Worm (Caenorhabditis elegans) whole organism, dauer: ENCODE data around the gene oac-5.
"Not testable (repeated sequence)": the region's sequence is repeated elsewhere in the genome, so short reads cannot be mapped to it uniquely, and the experiment has no call there.

ENCODE experiments used
- unc-62 ChIP-seq: sonication (generic microtip); optimal IDR thresholded peaks from 2 replicates; lab custom pipeline; 2017; ENCODE audit warnings: missing biosample characterization, missing genetic modification reagents, missing genetic modification characterization

Gene oac-5

DNA sequence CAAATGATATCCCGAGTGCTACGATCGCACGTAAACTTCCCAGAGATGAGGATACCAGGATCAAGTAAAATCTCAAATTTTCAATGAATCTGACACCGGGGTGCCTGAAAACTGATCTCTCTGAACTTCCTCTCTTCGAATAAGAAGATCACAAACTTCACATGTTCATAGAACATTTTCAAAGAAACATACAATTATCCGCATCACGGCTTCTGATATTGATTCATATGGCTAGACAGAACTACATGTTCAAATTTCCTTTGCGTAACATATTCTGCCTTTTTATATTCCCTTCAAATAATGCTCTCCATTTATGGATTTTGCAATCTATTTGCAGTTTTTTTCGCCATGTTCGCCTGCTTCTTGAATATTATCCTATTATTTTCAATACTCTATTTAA is 4.6 kb downstream of the oac-5 start, which contains the start of gene srbc-83:
Gene srbc-83, plus strand, starts transcription at position 301 of the 400 bp plus-strand sequence.
- no peak for TF ChIP-seq unc-62 (GFP tag; lab: Kevin White, UChicago)

DNA sequence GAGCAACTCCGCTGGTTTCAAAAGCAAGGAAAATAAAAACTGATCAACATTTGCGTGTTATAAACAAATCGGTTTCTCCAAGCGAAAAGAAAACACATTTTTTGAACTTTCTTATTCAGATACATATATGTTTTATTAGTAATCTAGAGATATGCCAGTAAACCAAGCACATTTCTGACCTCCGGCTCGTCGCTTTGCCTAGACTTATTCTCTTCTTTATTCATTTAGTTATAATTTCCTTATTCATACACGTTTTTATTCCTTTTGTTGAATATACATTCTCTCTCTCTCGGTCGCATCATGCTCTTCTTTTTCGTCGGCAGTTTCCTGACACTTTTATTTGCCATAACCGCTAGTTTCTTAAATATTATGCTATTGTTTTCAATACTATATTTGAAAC is 6.2 kb downstream of the oac-5 start, which contains the start of gene srbc-84:
Gene srbc-84, plus strand, starts transcription at position 301 of the 400 bp plus-strand sequence.
- no peak for TF ChIP-seq unc-62 (GFP tag; lab: Kevin White, UChicago)

DNA sequence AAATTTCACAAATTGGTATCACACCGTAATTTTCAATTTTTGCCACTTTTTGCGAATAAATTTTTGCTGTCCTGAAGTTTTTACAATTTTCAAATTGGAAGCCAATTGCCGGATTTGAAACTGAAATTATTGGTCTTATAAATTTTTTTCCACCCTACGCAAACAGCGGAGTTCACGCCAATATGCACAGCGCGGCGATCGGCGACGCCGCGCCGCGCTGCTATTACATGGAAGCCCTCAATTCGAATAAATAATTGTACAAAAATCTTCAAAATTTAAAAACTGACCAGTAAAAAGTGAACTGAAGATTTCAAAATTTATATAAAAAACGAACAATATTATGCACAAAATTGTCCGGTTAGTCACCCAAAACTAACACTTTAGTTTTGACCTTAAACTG is 7.3 kb downstream of the oac-5 start:
- TF ChIP-seq unc-62 (GFP tag; lab: Kevin White, UChicago), result no peak

DNA sequence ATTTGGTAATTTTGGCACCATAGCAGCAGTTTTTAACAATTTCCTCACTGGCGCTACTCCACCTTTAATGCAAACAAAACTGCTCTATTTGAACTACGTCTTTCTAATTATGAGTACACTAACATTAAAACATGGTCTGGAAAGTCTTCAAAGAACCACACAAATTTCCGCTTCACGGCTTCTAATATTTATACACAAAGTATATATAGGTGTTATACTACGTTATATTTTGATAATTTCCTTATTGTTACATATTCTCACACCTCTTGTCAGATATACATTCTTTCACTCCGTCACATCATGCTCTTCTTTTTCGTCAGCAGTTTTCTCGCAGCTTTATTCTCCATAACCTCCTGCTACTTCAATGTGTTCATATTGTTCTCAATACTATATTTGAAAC is 7.8 kb downstream of the oac-5 start, which contains the start of gene srbc-82:
Gene srbc-82, plus strand, starts transcription at position 301 of the 400 bp plus-strand sequence.
- no peak for TF ChIP-seq unc-62 (GFP tag; lab: Kevin White, UChicago)

DNA sequence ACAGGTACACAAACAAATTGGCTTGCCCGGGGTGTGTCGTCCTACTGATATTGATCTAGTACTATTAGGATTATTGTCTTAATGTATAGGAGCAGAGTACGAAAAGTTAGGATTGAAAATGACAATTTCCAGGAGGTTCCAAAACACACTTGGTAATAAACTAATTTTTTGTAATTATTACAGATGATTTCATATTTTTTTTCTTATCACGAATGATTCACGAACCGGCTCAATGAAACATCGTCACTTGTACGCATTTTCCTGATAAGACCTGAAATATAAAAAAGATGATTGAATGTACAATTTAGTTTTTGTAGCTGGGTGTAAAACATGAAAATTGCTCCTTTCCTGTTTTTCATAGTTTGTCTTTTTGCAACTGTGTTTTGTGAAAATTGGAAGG is 9.9 kb downstream of the oac-5 start, which contains the start of the genes C31A11.13 and oac-6:
Gene C31A11.13, minus strand, starts transcription at position 113 of the 400 bp plus-strand sequence.
Gene oac-6, plus strand, starts transcription at position 279 of the 400 bp plus-strand sequence.
- no peak for TF ChIP-seq unc-62 (GFP tag; lab: Kevin White, UChicago)

DNA sequence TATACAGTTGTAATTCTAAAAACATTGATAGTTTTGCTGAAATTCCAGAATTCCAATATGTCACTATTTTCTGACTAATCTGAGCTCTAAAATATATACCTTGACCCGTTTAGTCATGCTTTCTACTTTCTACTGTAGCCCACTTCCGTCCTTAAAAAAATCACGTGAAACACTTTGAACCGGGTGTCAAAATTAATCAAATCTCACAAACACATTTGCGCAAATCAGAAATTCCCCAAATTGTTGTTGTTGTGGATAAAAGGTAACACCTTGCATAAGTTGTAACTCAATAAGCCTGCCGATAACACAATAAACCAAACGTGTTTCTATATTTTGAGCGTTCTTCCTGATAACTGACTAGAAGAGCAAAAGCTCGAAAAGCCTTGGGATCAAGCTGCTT is 14.7 kb downstream of the oac-5 start, which contains the start of gene srxa-7:
Gene srxa-7, plus strand, starts transcription at position 301 of the 400 bp plus-strand sequence.
- TF ChIP-seq unc-62 (GFP tag; lab: Kevin White, UChicago), result no peak

DNA sequence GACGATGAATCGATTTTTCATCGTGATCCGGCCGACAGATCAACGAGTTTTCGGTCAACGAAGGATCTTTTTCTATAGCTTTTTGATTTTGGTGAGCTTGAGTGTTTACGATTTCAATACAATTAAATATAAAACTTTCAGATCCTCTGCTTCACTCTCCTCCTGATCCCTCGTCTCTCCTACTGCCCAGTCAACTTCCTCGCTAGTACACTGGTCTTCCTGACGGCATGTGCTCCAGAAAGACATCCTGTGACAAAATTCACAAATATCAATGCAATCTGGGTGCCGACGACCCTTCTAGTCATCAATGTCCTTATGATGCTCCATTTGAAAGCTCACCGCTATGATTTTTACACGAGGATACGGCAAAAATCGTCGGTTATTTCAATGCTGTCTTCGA is 15.8 kb downstream of the oac-5 start:
- TF ChIP-seq unc-62 (GFP tag; lab: Kevin White, UChicago), result no peak

DNA sequence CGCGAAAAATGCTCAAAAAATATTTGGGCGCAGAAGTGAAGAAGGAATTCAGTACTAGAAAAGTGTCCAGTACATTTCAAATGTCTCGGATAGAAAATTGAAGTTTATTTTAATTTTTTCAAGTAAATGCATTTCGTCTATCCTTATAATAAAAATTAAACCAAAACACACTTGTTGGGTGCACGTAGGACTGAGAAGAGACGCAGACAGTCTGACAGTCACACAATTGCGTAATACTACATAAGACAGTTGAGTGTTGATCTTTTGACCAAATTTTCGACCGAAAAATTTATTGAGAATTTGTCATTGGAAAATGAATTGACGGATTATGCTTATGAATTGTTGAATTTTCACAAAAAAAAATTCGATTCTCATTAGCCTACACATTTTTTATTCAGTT is 17.0 kb downstream of the oac-5 start, which contains the start of gene oac-7:
Gene oac-7, plus strand, starts transcription at position 283 of the 400 bp plus-strand sequence.
- no peak for TF ChIP-seq unc-62 (GFP tag; lab: Kevin White, UChicago)

DNA sequence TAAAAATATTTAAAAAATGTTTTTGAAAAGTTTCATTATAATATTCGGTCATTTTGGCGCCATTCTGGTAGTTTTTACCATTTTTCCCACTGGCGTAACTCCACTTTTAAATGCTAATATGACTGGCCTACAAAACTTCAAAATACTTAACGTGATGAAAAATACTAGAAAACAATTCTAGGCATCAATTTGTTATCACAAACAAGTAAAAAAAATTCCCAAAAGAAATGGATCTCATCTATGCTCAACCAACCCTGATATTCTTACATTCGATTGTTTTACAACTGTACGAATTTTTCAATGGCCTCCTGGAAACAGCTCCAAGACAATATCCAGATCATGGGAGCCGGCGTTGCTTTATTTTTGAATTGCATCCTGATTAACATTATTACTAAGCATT is 22.5 kb downstream of the oac-5 start, which contains the start of gene str-214:
Gene str-214, plus strand, starts transcription at position 301 of the 400 bp plus-strand sequence.
- TF ChIP-seq unc-62 (GFP tag; lab: Kevin White, UChicago), result no peak

DNA sequence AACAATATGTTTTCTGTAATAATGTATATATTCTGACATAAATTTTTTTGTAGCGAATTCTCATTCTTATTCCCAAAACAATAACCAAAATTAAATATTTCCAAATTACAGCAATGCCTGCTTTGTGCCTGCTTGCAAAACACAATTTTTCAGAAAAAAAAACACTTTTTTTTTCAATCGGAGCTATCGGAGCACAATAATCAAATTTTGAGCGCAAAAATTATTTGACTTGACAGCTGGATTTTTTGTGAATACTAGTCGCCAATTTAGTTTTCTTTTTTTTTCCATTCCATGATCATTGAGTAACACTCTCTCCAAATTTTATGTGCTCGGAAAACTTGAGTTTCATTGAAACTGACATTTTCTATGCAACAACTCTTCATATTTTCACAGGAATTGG is 24.7 kb downstream of the oac-5 start, which contains the start of gene srh-180:
Gene srh-180, plus strand, starts transcription at position 301 of the 400 bp plus-strand sequence.
- TF ChIP-seq unc-62 (GFP tag; lab: Kevin White, UChicago), result no peak

DNA sequence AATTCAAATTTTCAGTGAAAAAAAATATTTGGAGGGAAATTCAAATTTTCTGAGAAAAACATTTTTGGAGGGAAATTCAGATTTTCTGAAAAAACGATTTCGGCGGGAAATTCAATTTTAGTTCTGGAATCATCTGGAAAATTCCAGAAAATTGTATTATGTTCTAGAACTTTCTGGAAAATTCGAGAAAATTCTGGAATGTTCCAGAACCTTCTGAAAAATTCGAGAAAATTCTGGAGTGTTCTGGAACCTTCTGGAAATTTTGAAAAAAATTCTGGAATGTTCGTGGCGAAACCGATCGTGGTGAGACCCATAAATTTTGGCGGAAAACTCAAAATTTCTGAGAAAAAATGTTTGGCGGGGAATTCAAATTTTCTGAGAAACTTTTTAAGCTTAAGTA is 29.6 kb downstream of the oac-5 start:
- no peak for TF ChIP-seq unc-62 (GFP tag; lab: Kevin White, UChicago)

DNA sequence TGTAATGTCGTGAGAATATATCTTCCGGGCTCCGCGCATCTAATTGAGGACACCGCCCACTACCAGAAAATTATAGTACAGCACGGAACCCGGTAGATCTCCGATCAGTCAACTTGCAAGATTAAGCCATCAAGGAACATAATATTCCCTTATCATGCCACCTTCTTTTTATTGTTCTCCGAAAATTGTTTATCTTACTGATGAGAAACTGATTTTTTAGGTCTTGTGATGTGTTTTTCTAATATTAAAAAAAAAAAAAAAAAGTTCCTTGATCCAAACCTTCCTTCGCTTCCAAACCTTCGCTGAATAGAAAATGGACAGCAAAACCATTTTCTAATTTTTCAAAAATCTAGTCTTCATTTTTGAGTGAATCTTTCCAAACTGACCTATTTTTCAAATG is 36.3 kb downstream of the oac-5 start, which contains the start of gene F57G8.7:
Gene F57G8.7, plus strand, starts transcription at position 301 of the 400 bp plus-strand sequence.
- no peak for TF ChIP-seq unc-62 (GFP tag; lab: Kevin White, UChicago)

DNA sequence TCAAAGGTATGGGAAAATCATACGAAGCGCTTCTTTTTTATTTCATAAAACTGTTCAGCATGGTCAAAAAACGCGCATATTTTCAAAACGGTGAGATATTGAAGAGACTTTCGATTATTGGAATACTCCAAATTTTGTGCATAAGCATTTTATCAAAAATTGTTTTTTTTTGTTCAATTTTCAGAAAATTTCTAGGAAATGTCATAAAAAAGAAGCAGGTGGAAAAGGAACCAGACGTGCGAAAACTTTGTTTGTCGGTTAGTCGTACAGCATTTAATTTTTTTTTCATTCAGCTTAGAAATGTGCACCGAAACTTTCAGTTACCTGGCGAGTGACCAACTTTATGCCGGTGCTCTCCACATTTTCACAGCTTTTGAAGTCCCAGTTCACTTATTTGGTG is 40.9 kb downstream of the oac-5 start, which contains the start of gene srh-167:
Gene srh-167, plus strand, starts transcription at position 301 of the 400 bp plus-strand sequence.
- no peak for TF ChIP-seq unc-62 (GFP tag; lab: Kevin White, UChicago)

DNA sequence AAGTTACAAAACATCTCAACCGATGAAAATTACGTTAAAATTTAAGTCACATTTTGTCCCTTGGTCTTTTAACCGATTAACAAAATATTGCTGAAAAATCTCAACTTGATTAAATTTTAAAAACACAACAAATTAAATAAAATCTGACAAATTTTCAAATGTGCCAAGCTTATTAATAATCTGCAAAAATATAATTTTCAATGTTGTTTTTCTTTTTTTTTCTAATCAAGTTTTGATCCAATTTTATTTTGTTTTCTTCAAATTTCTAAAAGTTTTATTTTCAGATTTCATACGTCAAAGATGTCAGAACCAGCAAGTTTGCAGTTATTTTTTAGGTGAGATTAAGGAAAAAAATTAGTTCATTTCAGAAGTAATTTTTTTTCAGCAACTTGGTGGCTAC is 43.8 kb downstream of the oac-5 start, which contains the start of gene srw-87:
Gene srw-87, plus strand, starts transcription at position 301 of the 400 bp plus-strand sequence.
- TF ChIP-seq unc-62 (GFP tag; lab: Kevin White, UChicago), result no peak

DNA sequence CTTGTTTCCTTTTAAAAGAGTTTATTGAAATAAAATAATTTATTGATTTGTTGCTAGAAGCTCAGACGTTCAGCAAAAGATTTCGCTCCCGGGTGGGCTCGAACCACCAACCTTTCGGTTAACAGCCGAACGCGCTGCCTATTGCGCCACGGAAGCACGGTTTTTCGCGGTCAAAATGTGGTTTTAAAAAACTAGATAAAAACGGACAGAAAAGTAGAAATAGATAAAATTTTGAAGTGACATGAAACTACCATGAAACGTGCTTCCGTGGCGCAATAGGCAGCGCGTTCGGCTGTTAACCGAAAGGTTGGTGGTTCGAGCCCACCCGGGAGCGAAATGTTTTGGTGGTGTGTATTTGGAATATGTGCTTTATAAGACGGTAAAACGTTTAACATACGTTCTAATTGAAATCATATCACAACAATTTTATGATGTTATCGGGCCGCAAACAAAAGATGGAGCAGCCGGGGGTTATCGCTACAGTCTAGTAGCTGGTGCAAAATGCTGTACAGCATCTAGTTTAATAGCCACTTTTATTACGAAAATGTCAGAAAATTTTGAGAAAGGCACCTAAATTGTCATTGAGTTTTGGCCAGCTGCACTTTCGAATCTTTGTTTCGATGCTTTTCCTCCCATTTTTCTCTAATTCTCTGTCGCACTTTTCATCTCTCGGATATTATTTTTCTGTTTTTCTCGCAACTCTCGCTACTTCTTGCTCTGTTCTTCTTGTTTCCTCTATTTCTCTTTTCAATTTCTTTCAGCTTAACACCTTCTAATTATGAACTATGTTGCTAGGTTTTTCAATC is 46.0 kb downstream of the oac-5 start, which contains the start of gene slc-9B.2:
Gene slc-9B.2, plus strand, starts transcription at position 756 of the 806 bp plus-strand sequence.
- not testable (repeated sequence) for TF ChIP-seq unc-62 (GFP tag; lab: Kevin White, UChicago)

DNA sequence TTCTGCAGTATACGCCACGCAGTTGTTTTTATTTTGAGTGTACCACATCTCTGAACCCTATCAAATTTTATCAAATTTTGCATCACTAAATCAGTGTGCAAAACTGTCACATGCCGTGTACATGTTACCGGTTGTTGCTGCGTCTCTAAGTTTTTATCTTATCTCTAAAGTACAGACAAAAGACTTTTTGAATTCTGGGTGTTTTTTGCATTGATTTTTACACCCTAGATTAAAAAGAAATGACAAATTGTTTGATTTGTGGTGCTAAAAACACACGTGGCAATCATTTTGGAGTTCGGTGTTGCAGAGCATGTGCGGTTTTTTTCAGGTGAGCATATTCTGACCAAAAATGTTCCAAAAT is 49.7 kb downstream of the oac-5 start, which contains the start of gene nhr-193:
Gene nhr-193, plus strand, starts transcription at position 51 of the 361 bp plus-strand sequence.
- no peak for TF ChIP-seq unc-62 (GFP tag; lab: Kevin White, UChicago)
